Worm (Caenorhabditis elegans): ENCODE data around the gene srw-145.

The srw-145 gene

DNA sequence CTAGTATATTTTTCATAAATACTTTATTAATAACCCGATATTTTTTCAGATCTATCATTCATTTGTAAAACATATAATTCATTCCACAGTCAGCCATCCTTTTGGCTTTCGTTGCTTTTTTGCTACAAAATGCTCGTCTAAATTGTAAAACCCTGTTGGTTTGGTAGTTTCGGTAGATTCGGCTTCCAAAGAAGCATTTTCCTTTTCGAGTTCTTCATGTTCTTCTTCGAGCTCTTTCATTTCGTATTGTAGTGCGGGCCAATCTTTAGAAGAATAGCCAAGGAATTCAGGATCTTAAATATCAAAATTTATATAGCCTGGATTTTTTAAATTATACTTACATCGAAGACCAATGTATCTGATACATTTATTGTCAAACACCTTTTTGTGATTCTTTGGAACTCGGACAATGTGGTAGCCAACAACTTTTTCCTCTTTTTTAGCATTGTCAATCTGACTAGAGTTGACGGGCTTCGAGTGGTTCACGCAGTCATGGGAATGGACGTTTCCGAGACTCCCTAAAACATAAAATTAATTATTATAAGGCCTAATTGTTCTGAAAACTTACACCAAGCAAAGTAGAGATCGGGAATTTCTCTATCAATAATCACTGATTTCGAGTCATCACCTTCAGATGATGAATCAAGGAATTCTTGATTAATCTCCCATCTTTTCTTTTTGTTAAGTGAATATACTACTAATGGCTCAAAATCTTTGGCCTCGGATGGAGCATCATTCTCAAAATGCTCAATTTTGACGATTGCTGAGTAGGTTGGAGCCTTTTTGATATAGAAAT is 28.6 kb upstream of the srw-145 start (continued):
- TF ChIP-seq ztf-22 (GFP tag; optimal IDR thresholded peaks at IDR 0.05) (no peak), sdz-38 (tag; optimal IDR thresholded peaks at IDR 0.05) (no peak), akir-1 (GFP tag; optimal IDR thresholded peaks at IDR 0.05) (no peak), F57A8.1 (GFP tag; optimal IDR thresholded peaks at IDR 0.05) (no peak), lin-40 (tag; optimal IDR thresholded peaks at IDR 0.05) (no peak), D2030.7 (GFP tag; IDR thresholded peaks at IDR 0.05) (no peak)

DNA sequence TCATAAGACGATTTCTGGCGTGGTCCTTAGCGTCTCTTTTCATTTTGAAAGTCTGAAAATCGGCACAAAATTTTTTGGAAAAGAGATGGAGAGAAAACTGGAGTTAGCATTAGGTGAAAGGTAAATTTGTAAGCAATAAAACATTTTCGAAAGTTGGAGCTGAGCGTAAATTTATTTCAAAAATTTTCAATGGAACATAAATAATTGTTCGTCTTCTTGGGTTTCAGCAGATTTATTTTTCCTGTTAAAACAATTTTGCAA is 28.1 kb upstream of the srw-145 start, which contains the start of gene C06B3.6:
TSS of gene C06B3.6 (minus strand) at position 52 of the 261 bp plus-strand sequence.
- TF ChIP-seq him-1 (tag; optimal IDR thresholded peaks at IDR 0.05): no peak
- TF ChIP-seq B0336.3 (GFP tag; IDR thresholded peaks at IDR 0.05): 0 out of 2 replicates have a peak, but pooled peaks have one; percentile 0
- 0 out of 2 replicates have a peak, but pooled peaks have one; percentile 4 for TF ChIP-seq aptf-2 (GFP tag; conservative IDR thresholded peaks at IDR 0.05)
- peak; percentile 90 for TF ChIP-seq ama-1 (optimal IDR thresholded peaks at IDR 0.05)
- no peak for TF ChIP-seq ama-1 (GFP tag; optimal IDR thresholded peaks at IDR 0.05)
- TF ChIP-seq pbrm-1 (GFP tag; IDR thresholded peaks at IDR 0.05): 0 out of 2 replicates have a peak, but pooled peaks have one; percentile 5

- TF ChIP-seq cebp-1 (GFP tag; IDR thresholded peaks at IDR 0.05) (peak; percentile 98), cebp-1 (tag; optimal IDR thresholded peaks at IDR 0.05) (peak; percentile 99), B0261.1 (tag; optimal IDR thresholded peaks at IDR 0.05) (no peak), hmg-20 (GFP tag; IDR thresholded peaks at IDR 0.05) (no peak), unc-130 (GFP tag; optimal IDR thresholded peaks at IDR 0.05) (no peak), B0019.2 (GFP tag; conservative IDR thresholded peaks at IDR 0.05) (no peak), hlh-26 (GFP tag; conservative IDR thresholded peaks at IDR 0.05) (no peak), ceh-58 (GFP tag; IDR thresholded peaks at IDR 0.05) (no peak), Y53G8AR.9 (GFP tag; conservative IDR thresholded peaks at IDR 0.05) (no peak), zfh-2 (GFP tag; conservative IDR thresholded peaks at IDR 0.05) (no peak), lin-54 (GFP tag; optimal IDR thresholded peaks at IDR 0.05) (no peak), Y56A3A.18 (GFP tag; IDR thresholded peaks at IDR 0.05) (no peak), hmg-1.2 (GFP tag; IDR thresholded peaks at IDR 0.05) (no peak; the same call in 1 of the 2 replicates), lsl-1 (GFP tag; optimal IDR thresholded peaks at IDR 0.05) (no peak), somi-1 (GFP tag; optimal IDR thresholded peaks at IDR 0.05) (peak; percentile 53), efl-1 (GFP tag; optimal IDR thresholded peaks at IDR 0.05) (no peak), sea-2 (GFP tag; IDR thresholded peaks at IDR 0.05) (no peak), nhr-179 (tag; optimal IDR thresholded peaks at IDR 0.05) (no peak), F33H1.4 (GFP tag; IDR thresholded peaks at IDR 0.05) (no peak), madf-3 (GFP tag; IDR thresholded peaks at IDR 0.05) (0 out of 2 replicates have a peak, but pooled peaks have one; percentile 2), T07F8.4 (tag; optimal IDR thresholded peaks at IDR 0.05) (no peak), die-1 (tag; optimal IDR thresholded peaks at IDR 0.05) (no peak), B0035.1 (tag; optimal IDR thresholded peaks at IDR 0.05) (no peak), madf-6 (GFP tag; IDR thresholded peaks at IDR 0.05) (no peak), chd-7 (tag; optimal IDR thresholded peaks at IDR 0.05) (no peak), atf-7 (tag; optimal IDR thresholded peaks at IDR 0.05) (peak; percentile 96), lin-40 (tag; optimal IDR thresholded peaks at IDR 0.05) (peak; percentile 71), let-607 (tag; optimal IDR thresholded peaks at IDR 0.05) (peak in 1 of 2 experiments; percentile 47), K12H6.12 (tag; optimal IDR thresholded peaks at IDR 0.05) (peak; percentile 65), ztf-22 (GFP tag; optimal IDR thresholded peaks at IDR 0.05) (no peak), rec-8 (tag; optimal IDR thresholded peaks at IDR 0.05) (no peak), B0336.3 (GFP tag; IDR thresholded peaks at IDR 0.05) (no peak), F57A8.1 (GFP tag; optimal IDR thresholded peaks at IDR 0.05) (no peak), egrh-3 (GFP tag; IDR thresholded peaks at IDR 0.05) (no peak), repo-1 (tag; optimal IDR thresholded peaks at IDR 0.05) (no peak), ceh-27 (GFP tag; optimal IDR thresholded peaks at IDR 0.05) (peak; percentile 4), ceh-79 (tag; optimal IDR thresholded peaks at IDR 0.05) (no peak)
Measured at ce11 chrV:13909400-13909799, 27.6 kb upstream of the srw-145 start, which contains the start of gene C06B3.7. Gene C06B3.7 (plus strand): TSS chrV:13909686.
